Worm (Caenorhabditis elegans): Measurements from ENCODE around the gene clec-60.
"Not testable (repeated sequence)": the region's sequence is repeated elsewhere in the genome, so short reads cannot be mapped to it uniquely, and the experiment has no call there.

Gene clec-60

DNA sequence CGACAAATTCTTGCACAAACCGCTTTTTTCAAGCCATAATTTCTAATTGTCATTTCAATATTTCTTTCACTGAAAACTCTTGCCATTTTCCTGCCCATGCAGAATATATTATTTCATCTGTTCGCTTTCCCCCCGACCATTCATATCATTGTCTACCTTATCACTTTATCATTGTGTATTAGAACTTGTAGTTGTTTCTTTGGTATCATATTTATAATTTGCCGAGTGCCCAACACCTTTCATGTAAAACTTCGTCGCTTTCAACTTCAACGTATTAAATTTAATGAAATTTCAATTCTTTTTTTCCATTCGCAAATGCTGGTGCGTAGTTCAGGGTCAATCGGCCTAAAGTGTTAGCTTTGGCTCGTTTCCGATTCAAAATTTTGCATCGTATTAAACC lies 38.8 kb downstream of the clec-60 start, which contains the start of gene ZK673.1:
ZK673.1 (plus strand) TSS at position 301 of the 400 bp plus-strand sequence.
- TF ChIP-seq unc-62 (GFP tag; optimal IDR thresholded peaks at IDR 0.05), result not testable (repeated sequence)

DNA sequence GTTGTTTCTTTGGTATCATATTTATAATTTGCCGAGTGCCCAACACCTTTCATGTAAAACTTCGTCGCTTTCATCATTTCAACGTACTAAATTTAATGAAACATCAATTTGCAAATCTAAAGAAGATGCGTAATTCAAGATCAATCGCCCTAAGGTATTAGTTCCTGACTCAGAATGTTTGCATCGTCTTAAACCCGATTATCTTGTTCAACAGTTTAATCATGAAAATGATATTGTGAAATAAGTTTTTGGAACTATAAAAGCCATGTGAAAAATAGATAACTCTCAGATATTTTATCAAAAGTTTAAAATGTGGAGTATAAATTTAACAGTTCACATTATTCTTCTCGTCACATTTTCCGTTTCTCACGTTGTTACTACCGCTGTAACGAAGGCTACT lies 41.7 kb downstream of the clec-60 start, which contains the start of gene E04D5.4:
E04D5.4 (plus strand) TSS at position 301 of the 400 bp plus-strand sequence.
- no peak for TF ChIP-seq unc-62 (GFP tag; optimal IDR thresholded peaks at IDR 0.05)

DNA sequence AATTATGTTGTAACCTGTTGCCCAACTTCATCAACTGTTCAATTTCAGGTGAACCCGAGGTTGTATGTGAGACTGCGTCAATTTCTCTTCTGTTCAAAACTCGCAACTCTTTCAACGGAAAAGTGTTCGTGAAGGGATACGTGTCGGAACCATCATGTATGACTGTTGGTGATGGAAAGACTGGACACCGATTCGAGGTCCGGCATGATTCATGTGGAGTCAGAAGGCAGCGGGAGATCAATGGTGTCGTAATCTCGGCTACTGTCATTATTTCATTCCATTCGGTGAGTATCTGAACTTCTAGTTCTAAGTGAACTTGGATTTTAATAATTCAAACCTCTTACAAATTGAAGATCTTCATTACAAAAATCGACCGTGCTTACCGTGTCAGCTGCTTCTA lies 43.8 kb downstream of the clec-60 start:
- TF ChIP-seq unc-62 (GFP tag; optimal IDR thresholded peaks at IDR 0.05), result no peak

DNA sequence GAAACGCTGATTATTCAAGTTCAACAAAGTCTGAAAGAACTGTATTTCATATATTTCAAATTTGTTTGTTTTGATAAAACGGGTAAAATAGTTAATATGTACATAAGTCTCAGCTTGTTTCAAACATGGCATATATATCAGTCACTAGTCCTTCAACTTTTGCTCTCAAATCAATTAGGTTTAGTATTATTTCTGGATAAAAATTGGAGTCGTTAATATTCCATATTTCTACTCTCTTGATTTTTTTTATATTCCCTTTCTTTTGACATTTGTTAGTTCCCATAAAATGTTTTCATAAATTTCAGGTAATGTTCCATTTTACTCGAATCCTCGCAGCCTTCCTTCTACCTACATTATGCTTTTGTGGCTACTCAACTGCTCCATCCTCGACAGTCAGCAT lies 45.8 kb downstream of the clec-60 start, which contains the start of gene cut-4:
cut-4 (plus strand) TSS at position 301 of the 400 bp plus-strand sequence.
- TF ChIP-seq unc-62 (GFP tag; optimal IDR thresholded peaks at IDR 0.05), result no peak

Measured in whole organism, dauer.